Worm (Caenorhabditis elegans) whole organism, L4 larva: ENCODE data around the gene pfs-2.

Experiments
- D1046.2 ChIP-seq: fragments of 200-800 bp; sonication (Bioruptor generic); IDR thresholded peaks from 2 replicates; pipeline ENCODE4 v1.3.6; 2022; ENCODE audit warnings: missing genetic modification characterization, missing compliant biosample characterization
- F10B5.3 ChIP-seq: sonication (generic microtip); optimal IDR thresholded peaks from 2 replicates; lab custom pipeline; 2016; ENCODE audit warnings: mild to moderate bottlenecking, missing genetic modification characterization, missing compliant biosample characterization
- F26F4.8 ChIP-seq: fragments of 200-800 bp; sonication (Bioruptor generic); conservative IDR thresholded peaks from 2 replicates; pipeline ENCODE4 v1.3.6; 2022; ENCODE audit warnings: missing genetic modification characterization, missing compliant biosample characterization
- F44E2.7 ChIP-seq: fragments of 200-800 bp; sonication (Bioruptor generic); IDR thresholded peaks from 2 replicates; pipeline ENCODE4 v2.1.2; 2022; ENCODE audit warnings: missing genetic modification characterization, missing compliant biosample characterization
- F49E8.2 ChIP-seq: sonication (generic microtip); optimal IDR thresholded peaks from 2 replicates; lab custom pipeline; 2016; ENCODE audit warnings: missing compliant biosample characterization, mild to moderate bottlenecking, missing genetic modification characterization, borderline replicate concordance
- R02D3.7 ChIP-seq: fragments of 150-350 bp; sonication (generic microtip); optimal IDR thresholded peaks from 3 replicates; lab custom pipeline; 2014; ENCODE audit warnings: missing biosample characterization, missing genetic modification characterization
- T20F7.1 ChIP-seq: fragments of 200-800 bp; sonication (Bioruptor generic); optimal IDR thresholded peaks from 2 replicates; lab custom pipeline; 2018; ENCODE audit warnings: mild to moderate bottlenecking, missing genetic modification characterization, missing compliant biosample characterization
- Y105C5A.15 ChIP-seq: fragments of 200-800 bp; sonication (Bioruptor generic); IDR thresholded peaks from 2 replicates; pipeline ENCODE4 v1.3.6; 2022; ENCODE audit warnings: missing genetic modification characterization, missing compliant biosample characterization
- aha-1 ChIP-seq: fragments of 150-350 bp; peaks from one replicate; lab custom pipeline; 2014; ENCODE audit warnings: missing biosample characterization, missing genetic modification characterization
- ama-1 ChIP-seq: fragments of 150-350 bp; optimal IDR thresholded peaks from 2 replicates; lab custom pipeline; 2014; ENCODE audit warnings: inconsistent platforms, mixed read lengths
- arid-1 ChIP-seq: fragments of 200-800 bp; sonication (Bioruptor generic); conservative IDR thresholded peaks from 2 replicates; pipeline ENCODE4 v1.3.6; 2022; ENCODE audit warnings: missing genetic modification reagents, missing genetic modification characterization, missing compliant biosample characterization
- ceh-20 ChIP-seq: fragments of 200-800 bp; sonication (Bioruptor generic); IDR thresholded peaks from 2 replicates; pipeline ENCODE4 v1.3.6; 2022; ENCODE audit warnings: missing genetic modification reagents, missing genetic modification characterization, missing compliant biosample characterization
- cey-2 ChIP-seq: sonication (generic microtip); optimal IDR thresholded peaks from 3 replicates; lab custom pipeline; 2017; ENCODE audit warnings: missing genetic modification characterization, mild to moderate bottlenecking, missing compliant biosample characterization, antibody characterized with exemption, borderline replicate concordance; ENCODE audit not compliant: insufficient read depth
- ctbp-1 ChIP-seq: fragments of 200-800 bp; sonication (Bioruptor generic); IDR thresholded peaks from 2 replicates; pipeline ENCODE4 v1.3.6; 2022; ENCODE audit warnings: missing genetic modification reagents, missing genetic modification characterization, missing compliant biosample characterization
- daf-12 ChIP-seq: fragments of 150-350 bp; optimal IDR thresholded peaks from 2 replicates; lab custom pipeline; 2014; ENCODE audit warnings: missing biosample characterization, missing genetic modification reagents, missing genetic modification characterization
- daf-16 ChIP-seq, 3 experiments: sonication (generic microtip); optimal IDR thresholded peaks; 2 replicates each; lab custom pipeline; 2016 to 2017; ENCODE audit warnings: missing genetic modification characterization in 3 of 3, missing genetic modification reagents in 3 of 3, mild to moderate bottlenecking in 2 of 3, missing compliant biosample characterization in 2 of 3, missing biosample characterization in 1 of 3, moderate library complexity in 1 of 3
- dve-1 ChIP-seq: sonication (generic microtip); optimal IDR thresholded peaks from 2 replicates; lab custom pipeline; 2017; ENCODE audit warnings: antibody characterized with exemption, mild to moderate bottlenecking, missing genetic modification characterization, missing compliant biosample characterization; ENCODE audit not compliant: insufficient read depth
- egl-43 ChIP-seq: fragments of 200-800 bp; sonication (Bioruptor generic); IDR thresholded peaks from 2 replicates; pipeline ENCODE4 v1.3.6; 2022; ENCODE audit warnings: missing genetic modification reagents, missing genetic modification characterization, missing compliant biosample characterization
- gei-8 ChIP-seq: fragments of 200-800 bp; sonication (Bioruptor generic); optimal IDR thresholded peaks from 2 replicates; lab custom pipeline; 2018; ENCODE audit warnings: mild to moderate bottlenecking, missing genetic modification characterization, missing compliant biosample characterization
- hif-1 ChIP-seq, 2 experiments: sonication (generic microtip); optimal IDR thresholded peaks; 2 replicates each; lab custom pipeline; 2016 to 2017; ENCODE audit warnings: missing compliant biosample characterization in 2 of 2, missing genetic modification characterization in 2 of 2, missing genetic modification reagents in 2 of 2, missing genotype in 2 of 2, mild to moderate bottlenecking in 1 of 2
- hlh-11 ChIP-seq: fragments of 200-800 bp; sonication (Bioruptor generic); optimal IDR thresholded peaks from 2 replicates; lab custom pipeline; 2018; ENCODE audit warnings: mild to moderate bottlenecking, missing genetic modification characterization, missing compliant biosample characterization
- hlh-30 ChIP-seq: sonication (generic microtip); optimal IDR thresholded peaks from 2 replicates; lab custom pipeline; 2017; ENCODE audit warnings: antibody characterized with exemption, mild to moderate bottlenecking, missing genetic modification characterization, missing compliant biosample characterization; ENCODE audit not compliant: insufficient read depth
- hmg-1.1 ChIP-seq: fragments of 200-800 bp; sonication (Bioruptor generic); IDR thresholded peaks from 2 replicates; pipeline ENCODE4 v1.3.6; 2022; ENCODE audit warnings: missing genetic modification reagents, missing genetic modification characterization, missing compliant biosample characterization
- lim-7 ChIP-seq: fragments of 200-800 bp; sonication (Bioruptor generic); IDR thresholded peaks from 2 replicates; pipeline ENCODE4 v1.3.6; 2022; ENCODE audit warnings: missing genetic modification characterization, missing compliant biosample characterization
- lin-29 ChIP-seq: fragments of 200-800 bp; sonication (Bioruptor generic); IDR thresholded peaks from 2 replicates; pipeline ENCODE4 v1.3.6; 2022; ENCODE audit warnings: missing genetic modification reagents, missing genetic modification characterization, missing compliant biosample characterization
- lin-38 ChIP-seq: fragments of 200-800 bp; sonication (Bioruptor generic); IDR thresholded peaks from 2 replicates; pipeline ENCODE4 v1.3.6; 2022; ENCODE audit warnings: missing genetic modification reagents, missing genetic modification characterization, missing compliant biosample characterization
- lsy-2 ChIP-seq, 2 experiments: fragments of 150-350 bp in 1 of 2; sonication (generic microtip) in 1 of 2; optimal IDR thresholded peaks; 2 replicates each; lab custom pipeline; 2014 to 2017; ENCODE audit warnings: missing biosample characterization in 2 of 2, missing genetic modification characterization in 2 of 2
- mdl-1 ChIP-seq, 2 experiments: fragments of 150-350 bp in 1 of 2; sonication (generic microtip) in 1 of 2; optimal IDR thresholded peaks; 2 replicates each; lab custom pipeline; 2014 to 2017; ENCODE audit warnings: missing biosample characterization in 2 of 2, missing genetic modification characterization in 2 of 2
- mdt-29 ChIP-seq: fragments of 200-800 bp; sonication (Bioruptor generic); IDR thresholded peaks from 2 replicates; pipeline ENCODE4 v1.3.6; 2022; ENCODE audit warnings: missing genetic modification reagents, missing genetic modification characterization, missing compliant biosample characterization
- mep-1 ChIP-seq: fragments of 150-350 bp; sonication (generic microtip); optimal IDR thresholded peaks from 3 replicates; lab custom pipeline; 2014; ENCODE audit warnings: missing biosample characterization, missing genetic modification characterization
- mes-2 ChIP-seq: sonication (generic microtip); optimal IDR thresholded peaks from 2 replicates; lab custom pipeline; 2016; ENCODE audit warnings: missing genotype, mild to moderate bottlenecking, missing genetic modification characterization, missing compliant biosample characterization; ENCODE audit not compliant: poor library complexity, severe bottlenecking
- mxl-3 ChIP-seq: fragments of 200-800 bp; sonication (Bioruptor generic); optimal IDR thresholded peaks from 2 replicates; lab custom pipeline; 2018; ENCODE audit warnings: mild to moderate bottlenecking, missing genetic modification characterization, missing compliant biosample characterization
- nhr-102 ChIP-seq: sonication (generic microtip); optimal IDR thresholded peaks from 2 replicates; lab custom pipeline; 2016; ENCODE audit warnings: mild to moderate bottlenecking, missing genetic modification characterization, moderate library complexity, missing compliant biosample characterization
- nhr-11 ChIP-seq: fragments of 150-350 bp; optimal IDR thresholded peaks from 2 replicates; lab custom pipeline; 2014; ENCODE audit warnings: missing biosample characterization, missing genetic modification characterization
- nhr-25 ChIP-seq: sonication (generic microtip); optimal IDR thresholded peaks from 2 replicates; lab custom pipeline; 2017; ENCODE audit warnings: missing genetic modification characterization, mild to moderate bottlenecking, missing compliant biosample characterization, antibody characterized with exemption, moderate library complexity, borderline replicate concordance; ENCODE audit not compliant: insufficient read depth
- nhr-6 ChIP-seq: fragments of 150-350 bp; optimal IDR thresholded peaks from 2 replicates; lab custom pipeline; 2014; ENCODE audit warnings: missing biosample characterization, missing genetic modification characterization
- nhr-77 ChIP-seq: fragments of 150-350 bp; optimal IDR thresholded peaks from 2 replicates; lab custom pipeline; 2014; ENCODE audit warnings: missing biosample characterization, missing genetic modification characterization
- php-3 ChIP-seq: fragments of 200-800 bp; sonication (Bioruptor generic); IDR thresholded peaks from 2 replicates; pipeline ENCODE4 v1.3.6; 2022; ENCODE audit warnings: missing genetic modification reagents, missing genetic modification characterization, missing compliant biosample characterization
- rbr-2 ChIP-seq: sonication (generic microtip); optimal IDR thresholded peaks from 2 replicates; lab custom pipeline; 2016; ENCODE audit warnings: missing genotype, missing genetic modification characterization, missing compliant biosample characterization
- sdz-12 ChIP-seq: fragments of 200-800 bp; sonication (Bioruptor generic); optimal IDR thresholded peaks from 2 replicates; lab custom pipeline; 2018; ENCODE audit warnings: mild to moderate bottlenecking, missing genetic modification characterization, missing compliant biosample characterization
- set-16 ChIP-seq: fragments of 200-800 bp; sonication (Bioruptor generic); IDR thresholded peaks from 2 replicates; pipeline ENCODE4 v1.3.6; 2022; ENCODE audit warnings: missing genetic modification reagents, missing genetic modification characterization, missing compliant biosample characterization
- snpc-1.2 ChIP-seq: fragments of 200-800 bp; sonication (Bioruptor generic); IDR thresholded peaks from 2 replicates; pipeline ENCODE4 v1.3.6; 2022; ENCODE audit warnings: missing genetic modification reagents, missing genetic modification characterization, missing compliant biosample characterization
- tag-97 ChIP-seq: fragments of 200-800 bp; sonication (Bioruptor generic); IDR thresholded peaks from 2 replicates; pipeline ENCODE4 v1.3.6; 2022; ENCODE audit warnings: missing genetic modification characterization, missing compliant biosample characterization
- unc-130 ChIP-seq: sonication (generic microtip); optimal IDR thresholded peaks from 2 replicates; lab custom pipeline; 2016; ENCODE audit warnings: missing genetic modification reagents, missing genetic modification characterization, missing compliant biosample characterization
- unc-62 ChIP-seq, 3 experiments: fragments of 150-350 bp in 1 of 3; sonication (generic microtip); optimal IDR thresholded peaks in 2 of 3; peaks in 1 of 3; 1 replicate in 1 of 3; 2 replicates in 2 of 3; lab custom pipeline; 2014 to 2017; ENCODE audit warnings: missing biosample characterization in 3 of 3, missing genetic modification characterization in 3 of 3, missing genetic modification reagents in 3 of 3, missing genotype in 1 of 3
- vab-7 ChIP-seq: fragments of 200-800 bp; sonication (Bioruptor generic); IDR thresholded peaks from 2 replicates; pipeline ENCODE4 v1.3.6; 2022; ENCODE audit warnings: missing genetic modification reagents, missing genetic modification characterization, missing compliant biosample characterization

pfs-2 gene

ce11 chrII:14361719-14362118 is 3.6 kb downstream of the pfs-2 start, which contains the start of gene tebp-1:
Gene tebp-1 (plus strand): TSS chrII:14362019.
- TF ChIP-seq F49E8.2 (no peak), aha-1 (tag; lab: Kevin White, UChicago) (no peak), Y105C5A.15 (GFP tag; lab: Robert Waterston, UW) (no peak), dve-1 (tag; lab: Kevin White, UChicago) (no peak), egl-43 (GFP tag; lab: Robert Waterston, UW) (no peak), F26F4.8 (GFP tag; lab: Robert Waterston, UW) (no peak), ceh-20 (GFP tag; lab: Robert Waterston, UW) (no peak)

ce11 chrII:14365182-14365751 is 7.1 kb downstream of the pfs-2 start, which contains the start of gene imb-2:
Gene imb-2 (plus strand): TSS chrII:14365701.
- TF ChIP-seq ctbp-1 (GFP tag; lab: Robert Waterston, UW), result no peak
- no peak for TF ChIP-seq set-16 (GFP tag; lab: Robert Waterston, UW)
- no peak for TF ChIP-seq sdz-12 (GFP tag; lab: Kevin White, UChicago)
- peak; percentile 61 for TF ChIP-seq lin-38
- TF ChIP-seq nhr-25 (tag; lab: Kevin White, UChicago), result no peak
- TF ChIP-seq tag-97 (GFP tag; lab: Robert Waterston, UW), result no peak
- peak; percentile 76 for TF ChIP-seq mep-1 (tag; lab: Kevin White, UChicago)
- no peak for TF ChIP-seq T20F7.1 (GFP tag; lab: Kevin White, UChicago)
- TF ChIP-seq nhr-77, result peak; percentile 85
- no peak for TF ChIP-seq daf-16 (GFP tag; optimal IDR thresholded peaks at IDR 0.05; lab: Kevin White, UChicago)
- peak; percentile 48 for TF ChIP-seq daf-16 (tag; optimal IDR thresholded peaks at IDR 0.05; lab: Kevin White, UChicago)
- TF ChIP-seq lsy-2 (tag; optimal IDR thresholded peaks at IDR 0.05; lab: Kevin White, UChicago), result peak in 1 of 2 experiments; percentile 91
- TF ChIP-seq aha-1 (tag; lab: Kevin White, UChicago), result peak; percentile 83
- TF ChIP-seq unc-62 (GFP tag; optimal IDR thresholded peaks at IDR 0.05 in 1 of 2; lab: Kevin White, UChicago), result peak in 1 of 2 experiments; percentile 84
- TF ChIP-seq unc-62 (tag; optimal IDR thresholded peaks at IDR 0.05; lab: Kevin White, UChicago), result no peak
- peak; percentile 12 for TF ChIP-seq nhr-11 (tag; lab: Kevin White, UChicago)
- TF ChIP-seq F44E2.7 (GFP tag; lab: Robert Waterston, UW), result no peak
- TF ChIP-seq D1046.2 (GFP tag; lab: Robert Waterston, UW), result no peak
- TF ChIP-seq hmg-1.1 (GFP tag; lab: Robert Waterston, UW), result 0 out of 2 replicates have a peak, but pooled peaks have one; percentile 43
- TF ChIP-seq mdl-1 (tag; optimal IDR thresholded peaks at IDR 0.05; lab: Kevin White, UChicago), result peak in 1 of 2 experiments; percentile 16
- no peak for TF ChIP-seq arid-1 (GFP tag; lab: Robert Waterston, UW)
- no peak for TF ChIP-seq snpc-1.2 (GFP tag; lab: Robert Waterston, UW)
- peak; percentile 70 for TF ChIP-seq mes-2 (tag; lab: Kevin White, UChicago)
- TF ChIP-seq cey-2 (tag; lab: Kevin White, UChicago), result no peak
- TF ChIP-seq R02D3.7 (tag; lab: Kevin White, UChicago), result no peak
- peak; percentile 57 for TF ChIP-seq rbr-2 (tag; lab: Kevin White, UChicago)
- no peak for TF ChIP-seq lin-29 (GFP tag; lab: Robert Waterston, UW)
- TF ChIP-seq hlh-11 (tag; lab: Kevin White, UChicago), result peak; percentile 26
- TF ChIP-seq php-3 (GFP tag; lab: Robert Waterston, UW), result no peak
- no peak for TF ChIP-seq ama-1 (lab: Kevin White, UChicago)
- peak; percentile 38; the same call in 1 of the 2 replicates for TF ChIP-seq vab-7 (GFP tag; lab: Robert Waterston, UW)
- no peak for TF ChIP-seq gei-8 (GFP tag; lab: Kevin White, UChicago)
- peak; percentile 50 for TF ChIP-seq nhr-6 (tag; lab: Kevin White, UChicago)
- TF ChIP-seq lim-7 (GFP tag; lab: Robert Waterston, UW), result no peak
- TF ChIP-seq hlh-30 (tag; lab: Kevin White, UChicago), result peak; percentile 66
- peak; percentile 2 for TF ChIP-seq unc-130
- peak in 1 of 2 experiments; percentile 64 for TF ChIP-seq hif-1 (tag; optimal IDR thresholded peaks at IDR 0.05; lab: Kevin White, UChicago)
- no peak for TF ChIP-seq daf-12
- peak; percentile 45 for TF ChIP-seq dve-1 (tag; lab: Kevin White, UChicago)
- TF ChIP-seq mxl-3 (GFP tag; lab: Kevin White, UChicago), result peak; percentile 13
- TF ChIP-seq mdt-29, result no peak
- TF ChIP-seq nhr-102 (tag; lab: Kevin White, UChicago), result no peak
- no peak for TF ChIP-seq F10B5.3 (tag; lab: Kevin White, UChicago)
